Fruit fly (Drosophila melanogaster): ENCODE results near the gene CG4408.

The CG4408 gene

DNA sequence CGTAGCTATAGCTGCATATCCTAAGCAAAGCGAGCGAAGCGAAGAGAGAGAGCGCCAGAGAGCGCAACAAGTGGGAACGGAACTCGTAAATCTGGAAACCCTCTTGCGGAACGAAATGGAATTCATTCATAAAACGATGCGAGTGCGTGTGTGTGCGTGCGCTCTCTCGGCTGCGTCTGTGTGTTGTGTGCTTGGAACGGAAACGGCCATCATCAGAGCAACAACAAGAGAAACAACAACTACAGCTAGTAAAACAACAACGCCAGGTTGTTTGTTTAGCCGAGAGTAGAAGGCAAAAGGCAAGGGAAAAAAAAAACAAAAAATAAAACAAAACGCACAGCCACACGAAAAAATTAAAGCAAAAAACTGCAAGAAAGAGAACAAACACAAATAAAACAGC lies 49.0 kb downstream of the CG4408 start (continued):
- TF ChIP-seq CG17359 (tag; optimal IDR thresholded peaks at IDR 0.05) (peak; percentile 42), Camta (GFP tag; optimal IDR thresholded peaks at IDR 0.05) (no peak), Sox102F (GFP tag; optimal IDR thresholded peaks at IDR 0.05) (no peak), CG12391 (tag; optimal IDR thresholded peaks at IDR 0.05) (no peak), cato (GFP tag; optimal IDR thresholded peaks at IDR 0.05; ENCODE audit: borderline replicate concordance) (no peak), Drgx (GFP tag; IDR thresholded peaks at IDR 0.05) (peak; percentile 73), HLHmδ (GFP tag; optimal IDR thresholded peaks at IDR 0.05) (peak; percentile 71), sens-2 (GFP tag; IDR thresholded peaks at IDR 0.05) (peak; percentile 30; the same call in 1 of the 2 replicates), Pdp1 (GFP tag; optimal IDR thresholded peaks at IDR 0.05) (peak in 1 of 2 experiments; percentile 32), dysf (GFP tag; IDR thresholded peaks at IDR 0.05) (peak; percentile 48; the same call in 1 of the 3 replicates), chinmo (GFP tag; IDR thresholded peaks at IDR 0.05; ENCODE audit: partially characterized antibody) (peak; percentile 94), CG8388 (GFP tag; optimal IDR thresholded peaks at IDR 0.05) (no peak), Hmx (GFP tag; optimal IDR thresholded peaks at IDR 0.05) (no peak), Stat92E (GFP tag; optimal IDR thresholded peaks at IDR 0.05) (peak in 1 of 3 experiments; percentile 1), CG18476 (GFP tag; optimal IDR thresholded peaks at IDR 0.05) (no peak), CG12744 (GFP tag; optimal IDR thresholded peaks at IDR 0.05) (no peak), CkIIα-i1 (GFP tag; IDR thresholded peaks at IDR 0.05) (no peak), Bdp1 (GFP tag; optimal IDR thresholded peaks at IDR 0.05) (no peak), org-1 (GFP tag; optimal IDR thresholded peaks at IDR 0.05) (peak; percentile 31), CG9876 (GFP tag; optimal IDR thresholded peaks at IDR 0.05) (no peak), Dp (GFP tag; optimal IDR thresholded peaks at IDR 0.05) (no peak), da (GFP tag; optimal IDR thresholded peaks at IDR 0.05) (peak; percentile 4), CG32532 (GFP tag; IDR thresholded peaks at IDR 0.05) (peak; percentile 20; the same call in 1 of the 2 replicates), Gsc (GFP tag; IDR thresholded peaks at IDR 0.05) (no peak), CG13775 (GFP tag; optimal IDR thresholded peaks at IDR 0.05) (no peak), CG9215 (GFP tag; IDR thresholded peaks at IDR 0.05) (no peak), Vsx1 (GFP tag; optimal IDR thresholded peaks at IDR 0.05) (peak; percentile 33), cad (GFP tag; optimal IDR thresholded peaks at IDR 0.05) (no peak), Doc2 (GFP tag; IDR thresholded peaks at IDR 0.05) (no peak), jigr1 (GFP tag; IDR thresholded peaks at IDR 0.05) (no peak), inv (GFP tag; IDR thresholded peaks at IDR 0.05; ENCODE audit: partially characterized antibody) (no peak)

DNA sequence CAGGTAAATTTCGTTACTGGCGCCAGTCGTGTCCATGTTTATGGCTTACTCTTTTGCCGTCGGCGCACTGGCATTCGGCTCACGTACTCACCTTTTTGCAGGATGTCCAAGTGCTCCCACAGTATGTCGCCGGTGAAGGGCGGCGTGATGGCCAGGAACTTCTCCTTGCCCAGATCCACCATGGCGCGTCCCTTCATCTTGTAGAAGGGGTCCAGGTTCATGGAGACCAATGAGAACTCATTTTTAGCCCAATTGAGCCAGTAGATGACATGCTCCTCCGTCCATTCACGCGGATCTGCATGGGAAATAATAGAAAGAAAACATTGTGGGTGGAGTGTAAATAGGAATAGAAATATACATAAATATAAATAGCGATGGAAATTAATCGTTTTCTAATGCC lies 50.6 kb downstream of the CG4408 start:
- no peak for TF ChIP-seq H15 (GFP tag; IDR thresholded peaks at IDR 0.05)

All from whole organism, embryonic.